Fruit fly (Drosophila melanogaster) whole organism, embryonic: ENCODE data around the gene CG11052.

Experiments used
- ATbp ChIP-seq: fragments of 200-800 bp; sonication (Bioruptor generic); optimal IDR thresholded peaks from 2 replicates; lab custom pipeline; 2017; ENCODE audit warnings: missing biosample characterization, mild to moderate bottlenecking, missing genetic modification characterization, missing genetic modification reagents
- Bgb ChIP-seq: fragments of 200-800 bp; sonication (Bioruptor generic); IDR thresholded peaks from 2 replicates; pipeline ENCODE4 v1.3.6; 2022; ENCODE audit warnings: missing biosample characterization, missing genetic modification characterization; ENCODE audit not compliant: partially characterized antibody
- CG10366 ChIP-seq: fragments of 200-800 bp; sonication (Bioruptor generic); IDR thresholded peaks from 2 replicates; pipeline ENCODE4 v1.3.6; 2022; ENCODE audit warnings: missing biosample characterization, missing genetic modification characterization
- CG11695 ChIP-seq: fragments of 200-800 bp; sonication (Bioruptor generic); IDR thresholded peaks from 3 replicates; pipeline ENCODE4 v1.3.6; 2022; ENCODE audit warnings: missing biosample characterization, missing genetic modification characterization
- CG12104 ChIP-seq: fragments of 200-800 bp; sonication (Bioruptor generic); optimal IDR thresholded peaks from 3 replicates; lab custom pipeline; 2016; ENCODE audit warnings: missing biosample characterization, missing genetic modification characterization
- CG12744 ChIP-seq: fragments of 200-800 bp; sonication (Bioruptor generic); optimal IDR thresholded peaks from 2 replicates; lab custom pipeline; 2016; ENCODE audit warnings: missing biosample characterization, missing genetic modification characterization
- CG13424 ChIP-seq: fragments of 200-800 bp; sonication (Bioruptor generic); optimal IDR thresholded peaks from 2 replicates; lab custom pipeline; 2019; ENCODE audit warnings: missing biosample characterization, mild to moderate bottlenecking, missing genetic modification characterization, moderate library complexity
- CG15269 ChIP-seq: fragments of 200-800 bp; sonication (Bioruptor generic); optimal IDR thresholded peaks from 2 replicates; lab custom pipeline; 2018; ENCODE audit warnings: missing biosample characterization, mild to moderate bottlenecking, missing genetic modification characterization, moderate library complexity
- CG17328 ChIP-seq: fragments of 200-800 bp; sonication (Bioruptor generic); IDR thresholded peaks from 2 replicates; pipeline ENCODE4 v1.3.6; 2022; ENCODE audit warnings: missing biosample characterization, missing genetic modification characterization
- CG17359 ChIP-seq: fragments of 200-800 bp; sonication (Bioruptor generic); optimal IDR thresholded peaks from 3 replicates; lab custom pipeline; 2018; ENCODE audit warnings: missing biosample characterization, mild to moderate bottlenecking, missing genetic modification characterization, moderate library complexity
- CG17361 ChIP-seq: fragments of 200-800 bp; sonication (Bioruptor generic); IDR thresholded peaks from 3 replicates; pipeline ENCODE4 v1.3.6; 2022; ENCODE audit warnings: missing biosample characterization, missing genetic modification characterization
- CG18476 ChIP-seq: fragments of 200-800 bp; sonication (Bioruptor generic); optimal IDR thresholded peaks from 2 replicates; lab custom pipeline; 2016; ENCODE audit warnings: missing biosample characterization, mild to moderate bottlenecking, missing genetic modification characterization
- CG3065 ChIP-seq: fragments of 200-800 bp; sonication (Bioruptor generic); optimal IDR thresholded peaks from 2 replicates; lab custom pipeline; 2016; ENCODE audit warnings: missing biosample characterization, missing genetic modification characterization
- CG3407 ChIP-seq: fragments of 200-800 bp; sonication (Bioruptor generic); optimal IDR thresholded peaks from 2 replicates; lab custom pipeline; 2018; ENCODE audit warnings: missing biosample characterization, mild to moderate bottlenecking, missing genetic modification characterization
- CG3726 ChIP-seq: fragments of 200-800 bp; sonication (Bioruptor generic); IDR thresholded peaks from 3 replicates; pipeline ENCODE4, ENCODE4 v1.3.6; 2022; ENCODE audit warnings: missing biosample characterization, missing genetic modification characterization
- CG3847 ChIP-seq: fragments of 200-800 bp; sonication (Bioruptor generic); IDR thresholded peaks from 2 replicates; pipeline ENCODE4 v1.3.6; 2022; ENCODE audit warnings: missing biosample characterization, missing genetic modification characterization
- CG4424 ChIP-seq: fragments of 200-800 bp; sonication (Bioruptor generic); optimal IDR thresholded peaks from 3 replicates; lab custom pipeline; 2016; ENCODE audit warnings: missing biosample characterization, missing genetic modification characterization
- CG4617 ChIP-seq: fragments of 200-800 bp; sonication (Bioruptor generic); optimal IDR thresholded peaks from 3 replicates; lab custom pipeline; 2016; ENCODE audit warnings: missing biosample characterization, missing genetic modification characterization, borderline replicate concordance
- CG6689 ChIP-seq: fragments of 200-800 bp; sonication (Bioruptor generic); IDR thresholded peaks from 2 replicates; pipeline ENCODE4 v1.3.6; 2022; ENCODE audit warnings: missing biosample characterization, missing genetic modification characterization
- CG7839 ChIP-seq: fragments of 200-800 bp; sonication (Bioruptor generic); optimal IDR thresholded peaks from 3 replicates; lab custom pipeline; 2018; ENCODE audit warnings: missing biosample characterization, mild to moderate bottlenecking, missing genetic modification characterization, moderate library complexity
- CG8924 ChIP-seq: fragments of 200-800 bp; optimal IDR thresholded peaks from 3 replicates; lab custom pipeline; 2019; ENCODE audit warnings: missing biosample characterization, mild to moderate bottlenecking, missing genetic modification characterization, moderate library complexity
- Dref ChIP-seq: fragments of 200-800 bp; sonication (Bioruptor generic); IDR thresholded peaks from 2 replicates; pipeline ENCODE4 v1.3.6; 2022; ENCODE audit warnings: missing biosample characterization, missing genetic modification characterization
- Hr3 ChIP-seq: fragments of 200-800 bp; sonication (Bioruptor generic); optimal IDR thresholded peaks from 3 replicates; lab custom pipeline; 2016; ENCODE audit warnings: missing biosample characterization, missing genetic modification characterization
- Hr51 ChIP-seq, 2 experiments: fragments of 200-800 bp; sonication (Bioruptor generic); optimal IDR thresholded peaks; 2 replicates in 1 of 2; 3 replicates in 1 of 2; lab custom pipeline; 2016 to 2018; ENCODE audit warnings: missing biosample characterization in 2 of 2, missing genetic modification characterization in 2 of 2, mild to moderate bottlenecking in 1 of 2, moderate library complexity in 1 of 2
- Hr78 ChIP-seq, 2 experiments: fragments of 200-800 bp in 1 of 2; fragments of >200 bp in 1 of 2; sonication (Bioruptor generic) in 1 of 2; optimal IDR thresholded peaks; 2 replicates each; lab custom pipeline; 2017 to 2019; ENCODE audit warnings: missing biosample characterization in 2 of 2, missing genetic modification characterization in 2 of 2, mild to moderate bottlenecking in 1 of 2, moderate library complexity in 1 of 2
- Meics ChIP-seq: fragments of 200-800 bp; sonication (Bioruptor generic); optimal IDR thresholded peaks from 2 replicates; lab custom pipeline; 2017; ENCODE audit warnings: missing biosample characterization, mild to moderate bottlenecking, missing genetic modification characterization
- NFAT ChIP-seq: fragments of 200-800 bp; sonication (Bioruptor generic); IDR thresholded peaks from 2 replicates; pipeline ENCODE4 v1.3.6; 2022; ENCODE audit warnings: missing biosample characterization, missing genetic modification characterization
- Nf-YC ChIP-seq: fragments of 200-800 bp; optimal IDR thresholded peaks from 3 replicates; lab custom pipeline; 2019; ENCODE audit warnings: missing biosample characterization, mild to moderate bottlenecking, missing genetic modification characterization, moderate library complexity
- Usf ChIP-seq: fragments of 200-800 bp; sonication (Bioruptor generic); optimal IDR thresholded peaks from 2 replicates; lab custom pipeline; 2017; ENCODE audit warnings: missing genotype, missing biosample characterization, missing genetic modification characterization
- Xbp1 ChIP-seq: fragments of 200-800 bp; sonication (Bioruptor generic); optimal IDR thresholded peaks from 3 replicates; lab custom pipeline; 2016; ENCODE audit warnings: missing biosample characterization, mild to moderate bottlenecking, missing genetic modification characterization
- ase ChIP-seq: fragments of 200-800 bp; sonication (Bioruptor generic); IDR thresholded peaks from 3 replicates; pipeline ENCODE4 v1.3.6; 2022; ENCODE audit warnings: missing biosample characterization, missing genetic modification characterization
- cas ChIP-seq: fragments of 200-800 bp; sonication (Bioruptor generic); IDR thresholded peaks from 2 replicates; pipeline ENCODE4 v1.3.6; 2022; ENCODE audit warnings: missing biosample characterization, missing genetic modification characterization
- chinmo ChIP-seq: fragments of 200-800 bp; sonication (Bioruptor generic); IDR thresholded peaks from 4 replicates; pipeline ENCODE4 v1.3.6; 2022; ENCODE audit warnings: missing biosample characterization, missing genetic modification characterization; ENCODE audit not compliant: partially characterized antibody
- gt ChIP-seq: fragments of 200-800 bp; sonication (Bioruptor generic); IDR thresholded peaks from 2 replicates; pipeline ENCODE4 v1.3.6; 2022; ENCODE audit warnings: missing biosample characterization, missing genetic modification characterization
- inv ChIP-seq: fragments of 200-800 bp; sonication (Bioruptor generic); IDR thresholded peaks from 2 replicates; pipeline ENCODE4 v1.3.6; 2022; ENCODE audit warnings: missing biosample characterization, missing genetic modification characterization; ENCODE audit not compliant: partially characterized antibody
- kni ChIP-seq: fragments of 200-800 bp; sonication (Bioruptor generic); optimal IDR thresholded peaks from 3 replicates; lab custom pipeline; 2017; ENCODE audit warnings: mild to moderate bottlenecking, missing biosample characterization, missing genetic modification reagents, missing genetic modification characterization
- lab ChIP-seq: fragments of 200-800 bp; sonication (Bioruptor generic); optimal IDR thresholded peaks from 3 replicates; lab custom pipeline; 2017; ENCODE audit warnings: missing biosample characterization, missing genetic modification characterization, mild to moderate bottlenecking, moderate library complexity, missing genetic modification reagents
- lola ChIP-seq, 3 experiments: fragments of >200 bp in 2 of 3; fragments of 200-800 bp in 1 of 3; sonication (Bioruptor generic) in 1 of 3; optimal IDR thresholded peaks; 2 replicates each; lab custom pipeline; 2017 to 2019; ENCODE audit warnings: missing biosample characterization in 3 of 3, missing genetic modification characterization in 3 of 3, mild to moderate bottlenecking in 1 of 3, moderate library complexity in 1 of 3
- otp ChIP-seq: fragments of 200-800 bp; sonication (Bioruptor generic); IDR thresholded peaks from 3 replicates; pipeline ENCODE4, ENCODE4 v1.3.6; 2022; ENCODE audit warnings: missing biosample characterization, missing genetic modification characterization
- pan ChIP-seq, 4 experiments: fragments of >200 bp in 3 of 4; fragments of 200-800 bp in 1 of 4; sonication (Bioruptor generic) in 1 of 4; optimal IDR thresholded peaks in 3 of 4; IDR thresholded peaks in 1 of 4; 2 replicates each; pipeline versions ENCODE4 v1.3.6 to Lab custom; 2017 to 2022; ENCODE audit warnings: missing biosample characterization in 2 of 4, missing genetic modification characterization in 2 of 4, mixed read lengths in 1 of 4
- pum ChIP-seq: fragments of 200-800 bp; sonication (Bioruptor generic); optimal IDR thresholded peaks from 2 replicates; lab custom pipeline; 2016; ENCODE audit warnings: missing biosample characterization, missing genetic modification characterization
- sisA ChIP-seq: fragments of 200-800 bp; sonication (Bioruptor generic); IDR thresholded peaks from 2 replicates; pipeline ENCODE4 v1.3.6; 2022; ENCODE audit warnings: missing biosample characterization, missing genetic modification characterization
- so ChIP-seq: fragments of 200-800 bp; sonication (Bioruptor generic); IDR thresholded peaks from 3 replicates; pipeline ENCODE4 v1.3.6; 2022; ENCODE audit warnings: missing biosample characterization, missing genetic modification characterization
- sob ChIP-seq: fragments of 200-800 bp; sonication (Bioruptor generic); IDR thresholded peaks from 2 replicates; pipeline ENCODE4 v1.3.6; 2022; ENCODE audit warnings: missing biosample characterization, missing genetic modification characterization
- tin ChIP-seq: fragments of 200-800 bp; sonication (Bioruptor generic); optimal IDR thresholded peaks from 3 replicates; lab custom pipeline; 2016; ENCODE audit warnings: missing biosample characterization, missing genetic modification characterization
- trh ChIP-seq: fragments of 200-800 bp; sonication (Bioruptor generic); optimal IDR thresholded peaks from 2 replicates; lab custom pipeline; 2016; ENCODE audit warnings: missing biosample characterization, missing genetic modification characterization
- ttk ChIP-seq: fragments of 200-800 bp; sonication (Bioruptor generic); IDR thresholded peaks from 2 replicates; pipeline ENCODE4 v2.1.2; 2022; ENCODE audit warnings: missing biosample characterization, missing genetic modification characterization
- unpg ChIP-seq: fragments of 200-800 bp; sonication (Bioruptor generic); optimal IDR thresholded peaks from 3 replicates; lab custom pipeline; 2018; ENCODE audit warnings: missing biosample characterization, mild to moderate bottlenecking, missing genetic modification characterization, moderate library complexity
- z ChIP-seq: fragments of 200-800 bp; sonication (Bioruptor generic); IDR thresholded peaks from 3 replicates; pipeline ENCODE4 v1.3.6; 2022; ENCODE audit warnings: missing biosample characterization, missing genetic modification characterization

Gene CG11052

DNA sequence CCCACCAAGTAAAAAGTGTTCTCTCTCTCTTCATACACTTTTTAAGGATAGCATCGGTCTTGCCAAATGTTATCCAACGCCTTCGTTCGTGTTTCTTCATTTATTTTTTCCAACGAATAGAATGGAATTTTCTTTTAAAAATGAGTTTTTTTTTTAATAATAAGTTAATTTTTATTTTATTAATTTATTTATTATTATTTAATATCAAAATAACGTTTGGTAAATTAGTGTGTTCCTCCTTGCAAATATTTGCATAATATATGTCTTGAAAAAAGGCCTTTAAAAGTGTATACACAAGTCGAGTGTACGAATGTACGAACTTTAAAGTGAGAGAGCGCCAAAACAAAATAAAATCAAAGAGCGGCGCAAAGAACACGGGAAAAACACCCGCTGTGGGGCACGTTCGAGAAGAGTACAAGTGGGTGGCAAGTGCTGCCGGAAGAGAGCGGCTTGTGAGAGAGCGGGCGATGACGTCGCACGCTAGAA lies 18.1 kb upstream of the CG11052 start (continued):
- TF ChIP-seq pum (GFP tag; lab: Kevin White, UChicago) (no peak), CG12104 (GFP tag; lab: Kevin White, UChicago) (peak; percentile 77), CG15269 (peak; percentile 93), Usf (GFP tag; lab: Kevin White, UChicago) (peak; percentile 70), CG12744 (no peak), cas (GFP tag; lab: Robert Waterston, UW) (no peak), Dref (GFP tag; lab: Robert Waterston, UW) (no peak), CG11695 (GFP tag; lab: Robert Waterston, UW) (peak; percentile 84), unpg (peak; percentile 88), chinmo (GFP tag; lab: Robert Waterston, UW) (peak; percentile 74; the same call in 2 of the 4 replicates), CG3065 (GFP tag; lab: Kevin White, UChicago) (peak; percentile 45), CG6689 (GFP tag; lab: Robert Waterston, UW) (peak; percentile 78), otp (GFP tag; lab: Robert Waterston, UW) (no peak), CG3726 (GFP tag; lab: Robert Waterston, UW) (0 out of 3 replicates have a peak, but pooled peaks have one; percentile 35), lab (GFP tag; lab: Kevin White, UChicago) (peak; percentile 86), CG4424 (GFP tag; lab: Kevin White, UChicago) (peak; percentile 71), Nf-YC (tag; lab: Kevin White, UChicago) (peak; percentile 74), ase (GFP tag; lab: Robert Waterston, UW) (peak; percentile 49; the same call in 2 of the 3 replicates), inv (GFP tag; lab: Robert Waterston, UW) (no peak), CG18476 (GFP tag; lab: Kevin White, UChicago) (peak; percentile 64), Hr3 (GFP tag; lab: Kevin White, UChicago) (peak; percentile 91), CG13424 (tag; lab: Kevin White, UChicago) (peak; percentile 96), lola (GFP tag; optimal IDR thresholded peaks at IDR 0.05; lab: Kevin White, UChicago) (peak in 1 of 3 experiments; percentile 90), pan (optimal IDR thresholded peaks at IDR 0.05; lab: Kevin White, UChicago) (no peak), pan (GFP tag; optimal IDR thresholded peaks at IDR 0.05 in 1 of 2, IDR thresholded peaks at IDR 0.05 in 1 of 2) (peak in 1 of 2 experiments; percentile 75), Bgb (no peak), CG17359 (peak; percentile 80), CG4617 (peak; percentile 67), CG3847 (peak; percentile 82), sisA (GFP tag; lab: Robert Waterston, UW) (peak; percentile 63), CG8924 (tag; lab: Kevin White, UChicago) (peak; percentile 94), ttk (peak; percentile 81), CG7839 (peak; percentile 93), NFAT (GFP tag; lab: Robert Waterston, UW) (peak; percentile 70), Xbp1 (GFP tag; lab: Kevin White, UChicago) (peak; percentile 86), gt (GFP tag; lab: Robert Waterston, UW) (no peak), trh (peak; percentile 43), z (GFP tag; lab: Robert Waterston, UW) (no peak), CG3407 (peak; percentile 73), tin (peak; percentile 60), Hr78 (GFP tag; optimal IDR thresholded peaks at IDR 0.05; lab: Kevin White, UChicago) (peak in 1 of 2 experiments; percentile 76), Hr51 (GFP tag; optimal IDR thresholded peaks at IDR 0.05; lab: Kevin White, UChicago) (peak; percentile 41 to 96), CG10366 (GFP tag; lab: Robert Waterston, UW) (peak; percentile 81), Meics (peak; percentile 91), sob (GFP tag; lab: Robert Waterston, UW) (peak; percentile 70), kni (GFP tag; lab: Kevin White, UChicago) (no peak), CG17361 (no peak; the same call in 1 of the 3 replicates), ATbp (GFP tag; lab: Kevin White, UChicago) (peak; percentile 86), so (GFP tag; lab: Robert Waterston, UW) (peak; percentile 72), CG17328 (peak; percentile 66)
